Worm (Caenorhabditis elegans): ENCODE measurements around the gene spp-5.

spp-5 gene

DNA sequence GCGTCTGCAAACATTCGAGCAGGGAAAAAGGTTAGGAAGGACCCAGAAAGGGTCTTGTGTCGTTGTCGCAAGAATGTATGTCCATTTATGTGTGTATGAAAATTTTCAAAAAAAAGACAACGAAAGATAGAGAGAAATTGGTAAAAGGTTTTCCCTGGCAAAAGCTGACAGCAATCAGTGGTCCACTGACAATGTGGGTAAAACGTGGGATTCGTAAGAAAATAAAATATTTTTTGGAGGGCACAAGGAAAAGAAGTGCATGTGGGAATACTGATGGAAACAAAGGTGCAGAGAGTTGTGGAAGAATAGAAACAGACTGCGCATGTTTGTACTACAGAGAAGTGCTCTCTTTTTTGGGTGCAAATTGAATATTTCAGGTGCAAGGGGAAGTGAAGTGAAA lies 37.0 kb downstream of the spp-5 start:
- TF ChIP-seq pqm-1 (tag; optimal IDR thresholded peaks at IDR 0.05) (no peak), nhr-77 (tag; optimal IDR thresholded peaks at IDR 0.05) (no peak), tbx-2 (tag; optimal IDR thresholded peaks at IDR 0.05) (no peak), egl-5 (tag; optimal IDR thresholded peaks at IDR 0.05) (no peak), daf-12 (tag; optimal IDR thresholded peaks at IDR 0.05) (no peak), ceh-28 (tag; optimal IDR thresholded peaks at IDR 0.05) (no peak), nhr-12 (tag; optimal IDR thresholded peaks at IDR 0.05) (no peak), snpc-4 (tag; optimal IDR thresholded peaks at IDR 0.05) (no peak), fos-1 (tag; optimal IDR thresholded peaks at IDR 0.05) (no peak), elt-1 (tag; optimal IDR thresholded peaks at IDR 0.05) (no peak), nhr-25 (tag; optimal IDR thresholded peaks at IDR 0.05) (no peak), fkh-10 (GFP tag; optimal IDR thresholded peaks at IDR 0.05) (no peak), ztf-4 (tag; optimal IDR thresholded peaks at IDR 0.05) (no peak), elt-2 (tag; optimal IDR thresholded peaks at IDR 0.05) (no peak), ZK546.5 (tag; optimal IDR thresholded peaks at IDR 0.05) (no peak), lsy-12 (tag; optimal IDR thresholded peaks at IDR 0.05) (no peak)

DNA sequence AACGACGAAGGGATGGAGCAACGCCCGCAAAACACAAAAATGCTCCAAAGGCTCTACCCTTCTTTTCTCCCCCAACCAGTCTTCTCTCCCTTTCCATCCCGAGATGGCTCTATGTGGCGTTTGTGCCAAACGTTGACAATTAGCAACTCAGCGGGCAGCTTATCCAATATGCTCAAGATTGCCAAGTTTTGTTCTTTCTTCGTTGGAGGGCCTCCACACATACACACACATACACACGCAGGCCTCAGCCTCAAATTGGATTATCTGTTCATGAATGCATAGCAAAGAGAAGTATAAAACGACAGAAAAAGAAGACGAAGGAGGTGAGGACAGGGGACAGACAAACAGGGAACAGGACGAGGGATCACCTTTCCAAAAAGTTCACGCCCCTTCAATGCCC lies 38.8 kb downstream of the spp-5 start:
- TF ChIP-seq sea-2 (GFP tag; optimal IDR thresholded peaks at IDR 0.05) (no peak), nhr-23 (tag; optimal IDR thresholded peaks at IDR 0.05) (no peak), mml-1 (tag; optimal IDR thresholded peaks at IDR 0.05) (no peak), daf-12 (tag; optimal IDR thresholded peaks at IDR 0.05) (no peak), nfya-1 (tag; optimal IDR thresholded peaks at IDR 0.05; ENCODE audit: insufficient read depth) (no peak), nhr-25 (tag; optimal IDR thresholded peaks at IDR 0.05) (no peak), elt-1 (tag; optimal IDR thresholded peaks at IDR 0.05) (no peak), lsy-12 (tag; optimal IDR thresholded peaks at IDR 0.05) (no peak), nhr-28 (tag; optimal IDR thresholded peaks at IDR 0.05) (no peak), elt-3 (tag; optimal IDR thresholded peaks at IDR 0.05) (no peak)

DNA sequence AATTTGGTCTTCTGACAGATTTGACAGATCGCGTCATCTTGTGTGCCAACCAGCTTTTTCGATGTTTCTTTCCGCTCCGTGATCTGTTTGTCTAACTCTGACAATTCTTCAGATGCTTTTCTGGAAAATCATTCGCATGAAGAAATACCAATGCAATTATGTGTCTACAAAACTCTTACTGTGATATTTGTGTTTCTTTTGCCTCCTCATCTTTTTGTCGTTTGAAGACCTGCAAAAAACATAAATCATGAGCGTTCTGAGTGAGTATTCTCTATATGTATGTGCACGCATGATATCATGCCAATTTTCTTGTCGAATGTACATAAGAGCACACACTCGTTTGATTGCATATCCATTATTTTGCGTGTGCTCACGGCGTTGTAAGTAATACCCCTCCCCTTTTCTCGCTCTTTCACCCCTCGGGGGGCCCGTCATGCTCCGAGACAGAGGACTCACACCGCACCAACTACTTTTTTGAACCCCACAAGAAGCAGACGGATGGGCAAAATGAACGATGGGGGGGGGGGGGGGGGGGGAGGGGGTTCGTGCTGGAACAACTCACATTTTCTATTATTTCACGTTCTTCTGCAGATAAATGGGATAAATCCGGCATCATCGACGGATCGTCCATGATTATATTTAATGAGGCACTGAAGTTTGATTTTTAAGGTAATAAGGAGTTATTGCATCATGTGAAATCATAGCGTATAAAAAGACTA lies 40.3 kb downstream of the spp-5 start, which contains the start of gene unc-10:
Gene unc-10, minus strand, starts transcription at position 652 of the 719 bp plus-strand sequence.
- TF ChIP-seq daf-12 (tag; optimal IDR thresholded peaks at IDR 0.05) (no peak), nhr-12 (tag; optimal IDR thresholded peaks at IDR 0.05) (no peak), tbx-2 (tag; optimal IDR thresholded peaks at IDR 0.05) (no peak), sea-2 (GFP tag; optimal IDR thresholded peaks at IDR 0.05) (no peak), ceh-82 (tag; optimal IDR thresholded peaks at IDR 0.05) (no peak), nhr-11 (tag; optimal IDR thresholded peaks at IDR 0.05) (no peak), egl-5 (tag; optimal IDR thresholded peaks at IDR 0.05) (no peak), lin-39 (tag; optimal IDR thresholded peaks at IDR 0.05) (no peak), fkh-10 (GFP tag; optimal IDR thresholded peaks at IDR 0.05) (no peak), aly-2 (tag; optimal IDR thresholded peaks at IDR 0.05) (no peak), lsy-12 (tag; optimal IDR thresholded peaks at IDR 0.05) (no peak), unc-62 (GFP tag; optimal IDR thresholded peaks at IDR 0.05) (no peak), nhr-25 (tag; optimal IDR thresholded peaks at IDR 0.05) (no peak), hmg-11 (tag; optimal IDR thresholded peaks at IDR 0.05) (no peak)

DNA sequence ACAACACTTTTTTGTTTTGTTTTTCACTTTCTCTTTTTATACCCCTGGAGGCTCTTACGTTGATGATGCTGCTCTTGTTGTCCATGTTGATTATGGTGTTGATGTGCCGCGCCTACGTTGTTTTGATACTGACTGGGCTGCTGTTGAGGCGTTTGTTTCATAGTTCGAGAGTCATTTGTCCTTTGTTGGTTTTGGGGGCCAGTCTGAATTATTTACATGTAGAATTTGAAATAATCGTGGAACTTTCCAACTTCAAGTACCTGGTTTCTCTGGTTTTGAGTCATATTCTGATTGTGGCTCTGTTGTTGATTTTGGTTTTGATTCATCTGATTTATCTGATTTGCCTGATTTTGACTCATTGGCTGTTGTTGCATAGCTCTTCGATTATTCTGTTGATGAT lies 42.1 kb downstream of the spp-5 start:
- TF ChIP-seq ZK546.5 (tag; optimal IDR thresholded peaks at IDR 0.05) (no peak), nhr-77 (tag; optimal IDR thresholded peaks at IDR 0.05) (no peak), ztf-4 (tag; optimal IDR thresholded peaks at IDR 0.05) (no peak), elt-3 (tag; optimal IDR thresholded peaks at IDR 0.05) (no peak), mdl-1 (tag; optimal IDR thresholded peaks at IDR 0.05) (no peak), sea-2 (GFP tag; optimal IDR thresholded peaks at IDR 0.05) (no peak), R02D3.7 (tag; optimal IDR thresholded peaks at IDR 0.05) (no peak), nhr-76 (tag; optimal IDR thresholded peaks at IDR 0.05) (no peak), elt-2 (tag; optimal IDR thresholded peaks at IDR 0.05) (no peak), eor-1 (tag; optimal IDR thresholded peaks at IDR 0.05) (no peak), lsy-12 (tag; optimal IDR thresholded peaks at IDR 0.05) (no peak), fos-1 (tag; optimal IDR thresholded peaks at IDR 0.05) (no peak), ceh-28 (tag; optimal IDR thresholded peaks at IDR 0.05) (no peak), unc-39 (tag; optimal IDR thresholded peaks at IDR 0.05) (no peak), egl-27 (tag; optimal IDR thresholded peaks at IDR 0.05) (no peak), nhr-28 (tag; optimal IDR thresholded peaks at IDR 0.05) (no peak), ceh-9 (tag; optimal IDR thresholded peaks at IDR 0.05) (no peak)
